Worm (Caenorhabditis elegans) whole organism, young adult: ENCODE data around the gene R05A10.7.

Source experiments
- B0019.2 ChIP-seq: fragments of 200-800 bp; sonication (Bioruptor generic); conservative IDR thresholded peaks from 2 replicates; pipeline ENCODE4 v1.3.6; 2022; ENCODE audit warnings: missing genetic modification reagents, missing genetic modification characterization, missing compliant biosample characterization
- B0035.1 ChIP-seq: sonication (generic microtip); optimal IDR thresholded peaks from 2 replicates; lab custom pipeline; 2016; ENCODE audit warnings: missing genetic modification characterization, mild to moderate bottlenecking, missing compliant biosample characterization, missing genotype, missing genetic modification reagents
- F22D6.2 ChIP-seq: sonication (generic microtip); optimal IDR thresholded peaks from 2 replicates; lab custom pipeline; 2016; ENCODE audit warnings: mild to moderate bottlenecking, missing genetic modification characterization, missing compliant biosample characterization
- F49E8.2 ChIP-seq: sonication (generic microtip); optimal IDR thresholded peaks from 3 replicates; lab custom pipeline; 2017; ENCODE audit warnings: missing genetic modification characterization, mild to moderate bottlenecking, missing compliant biosample characterization, antibody characterized with exemption, moderate library complexity; ENCODE audit not compliant: insufficient read depth
- F57C9.4 ChIP-seq: sonication (generic microtip); optimal IDR thresholded peaks from 2 replicates; lab custom pipeline; 2017; ENCODE audit warnings: mild to moderate bottlenecking, missing genetic modification characterization, missing compliant biosample characterization
- K11D2.4 ChIP-seq: fragments of 200-800 bp; sonication (Bioruptor generic); IDR thresholded peaks from 2 replicates; pipeline ENCODE4 v1.3.6; 2022; ENCODE audit warnings: missing genetic modification reagents, missing genetic modification characterization, missing compliant biosample characterization
- T07F8.4 ChIP-seq: sonication (generic microtip); optimal IDR thresholded peaks from 2 replicates; lab custom pipeline; 2016; ENCODE audit warnings: mild to moderate bottlenecking, missing genetic modification characterization, moderate library complexity, missing compliant biosample characterization
- Y67H2A.10 ChIP-seq: fragments of 200-800 bp; sonication (Bioruptor generic); conservative IDR thresholded peaks from 2 replicates; pipeline ENCODE4 v1.3.6; 2022; ENCODE audit warnings: missing genetic modification reagents, missing genetic modification characterization, missing compliant biosample characterization
- Y79H2A.3 ChIP-seq: fragments of 200-800 bp; sonication (Bioruptor generic); conservative IDR thresholded peaks from 2 replicates; pipeline ENCODE4 v1.3.6; 2022; ENCODE audit warnings: missing genetic modification reagents, missing genetic modification characterization, missing compliant biosample characterization
- ZK185.1 ChIP-seq: sonication (generic microtip); optimal IDR thresholded peaks from 2 replicates; lab custom pipeline; 2016; ENCODE audit warnings: mild to moderate bottlenecking, missing genetic modification characterization, missing compliant biosample characterization; ENCODE audit not compliant: poor library complexity, severe bottlenecking
- attf-6 ChIP-seq: fragments of 200-800 bp; sonication (Bioruptor generic); IDR thresholded peaks from 2 replicates; pipeline ENCODE4 v1.3.6; 2022; ENCODE audit warnings: missing genetic modification reagents, missing genetic modification characterization, missing compliant biosample characterization
- bed-1 ChIP-seq: fragments of 200-800 bp; sonication (Bioruptor generic); IDR thresholded peaks from 2 replicates; pipeline ENCODE4 v1.3.6; 2022; ENCODE audit warnings: missing genetic modification reagents, missing genetic modification characterization, missing compliant biosample characterization
- cebp-1 ChIP-seq, 2 experiments: fragments of 200-800 bp in 1 of 2; sonication (Bioruptor generic) in 1 of 2; sonication (generic microtip) in 1 of 2; IDR thresholded peaks in 1 of 2; optimal IDR thresholded peaks in 1 of 2; 2 replicates each; pipeline versions ENCODE4 v1.3.6 to Lab custom; 2017 to 2022; ENCODE audit warnings: missing compliant biosample characterization in 2 of 2, missing genetic modification characterization in 2 of 2, mild to moderate bottlenecking in 1 of 2, missing genetic modification reagents in 1 of 2, moderate library complexity in 1 of 2
- ceh-100 ChIP-seq: fragments of 200-800 bp; sonication (Bioruptor generic); IDR thresholded peaks from 2 replicates; pipeline ENCODE4 v1.3.6; 2022; ENCODE audit warnings: missing genetic modification reagents, missing genetic modification characterization, missing compliant biosample characterization
- ceh-58 ChIP-seq: fragments of 200-800 bp; sonication (Bioruptor generic); IDR thresholded peaks from 2 replicates; pipeline ENCODE4 v1.3.6; 2022; ENCODE audit warnings: missing genetic modification characterization, missing compliant biosample characterization
- dox-1 ChIP-seq: fragments of 200-800 bp; sonication (Bioruptor generic); IDR thresholded peaks from 2 replicates; pipeline ENCODE4 v1.3.6; 2022; ENCODE audit warnings: missing genetic modification reagents, missing genetic modification characterization, missing compliant biosample characterization
- egl-18 ChIP-seq: fragments of 200-800 bp; sonication (Bioruptor generic); IDR thresholded peaks from 2 replicates; pipeline ENCODE4 v1.3.6; 2022; ENCODE audit warnings: missing genetic modification reagents, missing genetic modification characterization, missing compliant biosample characterization
- ets-4 ChIP-seq: fragments of 200-800 bp; sonication (Bioruptor generic); optimal IDR thresholded peaks from 2 replicates; lab custom pipeline; 2018; ENCODE audit warnings: mild to moderate bottlenecking, missing genetic modification characterization, missing compliant biosample characterization
- him-1 ChIP-seq: sonication (generic microtip); optimal IDR thresholded peaks from 2 replicates; lab custom pipeline; 2016; ENCODE audit warnings: missing genotype, missing genetic modification reagents, missing genetic modification characterization, missing compliant biosample characterization
- hlh-12 ChIP-seq: sonication (generic microtip); optimal IDR thresholded peaks from 2 replicates; lab custom pipeline; 2016; ENCODE audit warnings: missing genetic modification characterization, missing compliant biosample characterization
- hlh-26 ChIP-seq: fragments of 200-800 bp; sonication (Bioruptor generic); conservative IDR thresholded peaks from 2 replicates; pipeline ENCODE4 v1.3.6; 2022; ENCODE audit warnings: missing genetic modification reagents, missing genetic modification characterization, missing compliant biosample characterization
- hmg-1.2 ChIP-seq: fragments of 200-800 bp; sonication (Bioruptor generic); IDR thresholded peaks from 2 replicates; pipeline ENCODE4 v1.3.6; 2022; ENCODE audit warnings: missing genetic modification reagents, missing genetic modification characterization, missing compliant biosample characterization
- lin-35 ChIP-seq, 3 experiments: fragments of 150-350 bp in 2 of 3; sonication (generic microtip) in 1 of 3; optimal IDR thresholded peaks; 2 replicates each; lab custom pipeline; 2014 to 2018; ENCODE audit warnings: missing biosample characterization in 3 of 3, missing genetic modification characterization in 3 of 3, missing genetic modification reagents in 3 of 3
- madf-10 ChIP-seq: sonication (generic microtip); optimal IDR thresholded peaks from 2 replicates; lab custom pipeline; 2016; ENCODE audit warnings: mild to moderate bottlenecking, missing genetic modification characterization, missing compliant biosample characterization
- mel-28 ChIP-seq: sonication (generic microtip); optimal IDR thresholded peaks from 2 replicates; lab custom pipeline; 2016; ENCODE audit warnings: borderline replicate concordance, mild to moderate bottlenecking, missing genetic modification characterization, missing compliant biosample characterization
- mxl-1 ChIP-seq: sonication (generic microtip); optimal IDR thresholded peaks from 2 replicates; lab custom pipeline; 2016; ENCODE audit warnings: missing genetic modification characterization, missing compliant biosample characterization
- nhr-179 ChIP-seq: sonication (generic microtip); optimal IDR thresholded peaks from 2 replicates; lab custom pipeline; 2016; ENCODE audit warnings: mild to moderate bottlenecking, missing genetic modification characterization, missing compliant biosample characterization
- nhr-27 ChIP-seq: fragments of 200-800 bp; sonication (Bioruptor generic); optimal IDR thresholded peaks from 2 replicates; lab custom pipeline; 2018; ENCODE audit warnings: mild to moderate bottlenecking, missing genetic modification characterization, moderate library complexity, missing compliant biosample characterization
- snpc-1.3 ChIP-seq: sonication (generic microtip); optimal IDR thresholded peaks from 2 replicates; lab custom pipeline; 2017; ENCODE audit warnings: missing genetic modification characterization, mild to moderate bottlenecking, missing compliant biosample characterization, antibody characterized with exemption, moderate library complexity, missing genotype, missing genetic modification reagents; ENCODE audit not compliant: insufficient read depth
- snpc-3.4 ChIP-seq: sonication (generic microtip); optimal IDR thresholded peaks from 2 replicates; lab custom pipeline; 2017; ENCODE audit warnings: missing genetic modification characterization, mild to moderate bottlenecking, missing compliant biosample characterization, antibody characterized with exemption, moderate library complexity, missing genotype, missing genetic modification reagents
- snpc-4 ChIP-seq, 5 experiments: fragments of 150-350 bp in 1 of 5; sonication (generic microtip) in 4 of 5; optimal IDR thresholded peaks; 2 replicates each; lab custom pipeline; 2014 to 2018; ENCODE audit warnings: missing genetic modification characterization in 5 of 5, missing biosample characterization in 3 of 5, antibody characterized with exemption in 2 of 5, mild to moderate bottlenecking in 2 of 5, missing compliant biosample characterization in 2 of 5, missing genotype in 2 of 5, moderate library complexity in 2 of 5, missing genetic modification reagents in 1 of 5
- sptf-2 ChIP-seq: fragments of 200-800 bp; sonication (Bioruptor generic); optimal IDR thresholded peaks from 2 replicates; lab custom pipeline; 2018; ENCODE audit warnings: mild to moderate bottlenecking, missing genetic modification characterization, missing compliant biosample characterization
- unc-62 ChIP-seq: fragments of 150-350 bp; optimal IDR thresholded peaks from 2 replicates; lab custom pipeline; 2014; ENCODE audit warnings: missing biosample characterization, missing genetic modification reagents, missing genetic modification characterization
- zim-3 ChIP-seq: sonication (generic microtip); optimal IDR thresholded peaks from 2 replicates; lab custom pipeline; 2017; ENCODE audit warnings: mild to moderate bottlenecking, missing genetic modification characterization, moderate library complexity, missing compliant biosample characterization
- ztf-18 ChIP-seq: sonication (generic microtip); optimal IDR thresholded peaks from 2 replicates; lab custom pipeline; 2016; ENCODE audit warnings: missing genotype, mild to moderate bottlenecking, missing genetic modification characterization, missing compliant biosample characterization
- ztf-22 ChIP-seq: fragments of 200-800 bp; sonication (Bioruptor generic); optimal IDR thresholded peaks from 2 replicates; lab custom pipeline; 2018; ENCODE audit warnings: mild to moderate bottlenecking, missing genetic modification characterization, moderate library complexity, missing compliant biosample characterization
- ztf-3 ChIP-seq: fragments of 200-800 bp; sonication (Bioruptor generic); optimal IDR thresholded peaks from 2 replicates; lab custom pipeline; 2018; ENCODE audit warnings: mild to moderate bottlenecking, missing genetic modification characterization, missing compliant biosample characterization

Gene R05A10.7

DNA sequence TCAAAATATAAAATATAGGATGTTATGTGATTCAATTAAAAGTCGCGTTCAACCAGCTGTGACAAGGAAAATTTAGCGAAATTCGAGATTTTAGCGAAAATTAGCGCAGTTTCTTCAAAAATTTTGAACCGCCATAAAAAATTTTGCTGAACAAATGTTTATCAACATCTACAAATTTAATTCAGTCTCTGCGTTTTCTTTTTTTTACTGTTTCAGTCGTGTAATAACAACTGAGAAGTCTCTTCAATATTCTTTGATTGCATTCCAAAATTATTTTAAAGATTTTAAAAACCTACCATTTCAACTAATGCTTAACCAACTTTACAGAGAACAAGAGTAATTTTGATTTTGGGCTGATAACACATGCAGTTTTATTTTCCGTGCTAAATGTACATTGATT, 1.4 kb upstream of the R05A10.7 start:
- no peak for TF ChIP-seq sptf-2 (GFP tag; lab: Kevin White, UChicago)
- TF ChIP-seq hmg-1.2 (GFP tag; lab: Robert Waterston, UW): no peak
- TF ChIP-seq K11D2.4 (GFP tag; lab: Robert Waterston, UW): no peak
- no peak for TF ChIP-seq ets-4 (GFP tag; lab: Kevin White, UChicago)
- TF ChIP-seq lin-35 (GFP tag; optimal IDR thresholded peaks at IDR 0.05; lab: Kevin White, UChicago): no peak
- TF ChIP-seq F22D6.2 (tag; lab: Kevin White, UChicago): no peak
- no peak for TF ChIP-seq ceh-100 (GFP tag; lab: Robert Waterston, UW)
- TF ChIP-seq snpc-3.4: no peak

DNA sequence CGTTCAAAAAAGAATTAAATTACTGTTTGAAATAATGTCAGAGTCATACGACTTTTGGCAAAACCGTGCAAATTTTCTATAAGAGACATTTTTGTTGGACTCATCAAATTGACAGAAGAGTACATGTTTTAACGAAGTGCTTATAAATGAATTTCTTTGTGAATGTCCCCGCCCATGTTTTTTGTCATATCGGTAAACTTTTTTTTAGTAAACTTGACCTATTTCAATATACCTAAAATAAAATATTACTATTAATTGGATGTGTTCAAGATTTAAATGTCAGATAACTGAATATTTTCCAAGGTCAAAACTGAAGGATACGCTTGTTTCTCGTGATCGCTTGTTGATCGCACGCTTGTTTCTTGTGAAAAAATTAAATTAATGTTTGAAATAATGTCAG, 4.6 kb downstream of the R05A10.7 start, which contains the start of gene R05A10.8:
Gene R05A10.8, minus strand, starts transcription at position 101 of the 400 bp plus-strand sequence.
- TF ChIP-seq F57C9.4 (tag; lab: Kevin White, UChicago): no peak
- TF ChIP-seq egl-18 (GFP tag; lab: Robert Waterston, UW): no peak
- no peak for TF ChIP-seq snpc-1.3 (tag; lab: Kevin White, UChicago)
- no peak for TF ChIP-seq dox-1
- no peak for TF ChIP-seq B0035.1
- TF ChIP-seq ZK185.1 (tag; lab: Kevin White, UChicago): no peak
- no peak for TF ChIP-seq snpc-4 (GFP tag; optimal IDR thresholded peaks at IDR 0.05; lab: Kevin White, UChicago)
- no peak for TF ChIP-seq snpc-4 (tag; optimal IDR thresholded peaks at IDR 0.05; lab: Kevin White, UChicago)
- no peak for TF ChIP-seq mel-28 (tag; lab: Kevin White, UChicago)
- TF ChIP-seq ztf-22 (GFP tag; lab: Kevin White, UChicago): no peak
- no peak for TF ChIP-seq attf-6 (GFP tag; lab: Robert Waterston, UW)
- TF ChIP-seq him-1 (tag; lab: Kevin White, UChicago): no peak
- TF ChIP-seq unc-62: no peak
- no peak for TF ChIP-seq F49E8.2 (tag; lab: Kevin White, UChicago)
- no peak for TF ChIP-seq ztf-18 (tag; lab: Kevin White, UChicago)
- TF ChIP-seq madf-10 (tag; lab: Kevin White, UChicago): no peak
- no peak for TF ChIP-seq Y79H2A.3
- no peak for TF ChIP-seq bed-1 (GFP tag; lab: Robert Waterston, UW)
- no peak for TF ChIP-seq mxl-1 (tag; lab: Kevin White, UChicago)
- TF ChIP-seq T07F8.4: no peak

DNA sequence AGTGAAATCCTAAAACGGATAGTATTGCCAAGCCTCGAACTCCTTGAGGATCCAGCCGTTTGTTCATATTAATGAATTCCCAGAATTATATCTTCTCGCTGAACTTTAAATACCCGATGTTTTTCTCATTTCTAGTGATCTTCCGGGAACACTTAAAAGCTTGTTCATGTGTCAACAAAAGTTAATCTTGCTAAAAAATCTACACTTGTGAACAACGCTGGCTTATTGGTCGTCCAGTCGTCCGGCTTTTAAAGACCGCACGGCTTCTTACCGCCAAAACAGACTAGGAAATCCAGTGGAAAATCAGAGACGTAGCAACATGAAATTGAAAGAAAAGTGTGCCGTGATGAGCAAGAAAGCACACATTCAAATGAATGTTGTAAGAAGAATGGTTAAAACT, 9.4 kb downstream of the R05A10.7 start, which contains the start of gene oac-38:
Gene oac-38, minus strand, starts transcription at position 101 of the 400 bp plus-strand sequence.
- TF ChIP-seq attf-6 (GFP tag; lab: Robert Waterston, UW): no peak
- no peak for TF ChIP-seq egl-18 (GFP tag; lab: Robert Waterston, UW)
- no peak for TF ChIP-seq lin-35 (GFP tag; optimal IDR thresholded peaks at IDR 0.05; lab: Kevin White, UChicago)
- TF ChIP-seq Y67H2A.10 (GFP tag; lab: Robert Waterston, UW): no peak
- no peak for TF ChIP-seq K11D2.4 (GFP tag; lab: Robert Waterston, UW)
- no peak for TF ChIP-seq B0019.2 (GFP tag; lab: Robert Waterston, UW)
- TF ChIP-seq ztf-3 (GFP tag; lab: Kevin White, UChicago): no peak
- no peak for TF ChIP-seq ceh-58
- TF ChIP-seq nhr-179: no peak
- no peak for TF ChIP-seq hlh-12 (tag; lab: Kevin White, UChicago)
- TF ChIP-seq zim-3 (tag; lab: Kevin White, UChicago): no peak
- TF ChIP-seq nhr-27 (tag; lab: Kevin White, UChicago): no peak
- TF ChIP-seq cebp-1 (GFP tag; IDR thresholded peaks at IDR 0.05; lab: Robert Waterston, UW): no peak
- TF ChIP-seq cebp-1 (tag; optimal IDR thresholded peaks at IDR 0.05; lab: Kevin White, UChicago): no peak
- no peak for TF ChIP-seq hlh-26 (GFP tag; lab: Robert Waterston, UW)
- TF ChIP-seq snpc-1.3 (tag; lab: Kevin White, UChicago): no peak
- TF ChIP-seq, all 124 proteins: peak for 0
